Fruit fly (Drosophila melanogaster) whole organism, adult: Measurements from ENCODE around the gene CG42650.

Experiments used
- CG7045 ChIP-seq: fragments of 200-800 bp; sonication (Bioruptor generic); optimal IDR thresholded peaks from 2 replicates; lab custom pipeline; 2017; ENCODE audit warnings: missing biosample characterization, mild to moderate bottlenecking, missing genetic modification characterization
- Clk ChIP-seq: fragments of 200-800 bp; sonication (Bioruptor generic); optimal IDR thresholded peaks from 2 replicates; lab custom pipeline; 2017; ENCODE audit warnings: missing biosample characterization, missing genetic modification characterization
- Crg-1 ChIP-seq: fragments of 200-800 bp; sonication (Bioruptor generic); optimal IDR thresholded peaks from 2 replicates; lab custom pipeline; 2016; ENCODE audit warnings: missing biosample characterization, missing genetic modification characterization
- Mnt ChIP-seq: fragments of 200-800 bp; sonication (Bioruptor generic); optimal IDR thresholded peaks from 2 replicates; lab custom pipeline; 2016; ENCODE audit warnings: missing biosample characterization, mild to moderate bottlenecking, missing genetic modification characterization
- cnc ChIP-seq, 2 experiments: fragments of >200 bp; optimal IDR thresholded peaks; 2 replicates each; lab custom pipeline; 2017
- kay ChIP-seq: fragments of 200-800 bp; sonication (Bioruptor generic); peaks from one replicate; lab custom pipeline; 2016; ENCODE audit warnings: missing biosample characterization, missing genetic modification characterization, borderline replicate concordance
- ovo ChIP-seq: fragments of 200-800 bp; sonication (Bioruptor generic); optimal IDR thresholded peaks from 2 replicates; lab custom pipeline; 2016; ENCODE audit warnings: missing biosample characterization, missing genetic modification characterization
- pad ChIP-seq: fragments of 200-800 bp; sonication (Bioruptor generic); optimal IDR thresholded peaks from 3 replicates; lab custom pipeline; 2017; ENCODE audit warnings: missing biosample characterization, missing genetic modification characterization, mild to moderate bottlenecking, moderate library complexity, missing genetic modification reagents

DNA sequence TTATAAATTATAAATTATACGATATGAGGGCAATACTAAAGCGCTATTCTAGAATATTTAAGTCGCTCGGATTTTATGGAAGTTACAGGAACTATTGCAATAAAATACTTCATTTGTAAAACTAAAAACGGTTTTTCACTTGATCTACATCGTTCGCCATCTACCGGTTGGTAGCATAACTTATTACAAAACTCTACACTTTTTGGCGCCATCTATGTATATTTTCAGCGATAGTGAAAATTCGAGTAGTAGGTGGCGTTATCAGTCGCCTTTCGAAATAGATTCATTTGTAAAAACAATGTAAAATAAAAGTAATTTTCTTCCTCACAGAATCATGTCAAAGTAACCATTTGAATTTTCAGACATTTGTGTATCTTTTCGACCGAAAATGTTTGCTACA, 44.8 kb upstream of the CG42650 start, which contains the start of gene nxf4:
- TF ChIP-seq ovo (GFP tag; lab: Kevin White, UChicago) (no peak), cnc (optimal IDR thresholded peaks at IDR 0.05; lab: Kevin White, UChicago) (no peak), pad (GFP tag; lab: Kevin White, UChicago) (no peak), Clk (GFP tag; lab: Kevin White, UChicago) (no peak), CG7045 (no peak), Mnt (no peak), kay (no peak), Crg-1 (GFP tag; lab: Kevin White, UChicago) (no peak)
